Worm (Caenorhabditis elegans) whole organism, L3 larva: ENCODE results near the gene AH9.4.

Source experiments
- R02D3.7 ChIP-seq: fragments of 150-350 bp; optimal IDR thresholded peaks from 2 replicates; lab custom pipeline; 2014; ENCODE audit warnings: missing biosample characterization, missing genetic modification characterization
- aly-2 ChIP-seq: fragments of 150-350 bp; optimal IDR thresholded peaks from 2 replicates; lab custom pipeline; 2014; ENCODE audit warnings: missing biosample characterization, missing genetic modification characterization
- ama-1 ChIP-seq: fragments of 150-350 bp; optimal IDR thresholded peaks from 2 replicates; lab custom pipeline; 2018
- ceh-28 ChIP-seq: fragments of 150-350 bp; optimal IDR thresholded peaks from 2 replicates; lab custom pipeline; 2014; ENCODE audit warnings: missing biosample characterization, missing genetic modification reagents, missing genetic modification characterization
- ceh-82 ChIP-seq: fragments of 150-350 bp; optimal IDR thresholded peaks from 2 replicates; lab custom pipeline; 2014; ENCODE audit warnings: missing biosample characterization, missing genetic modification characterization
- ceh-9 ChIP-seq: sonication (generic microtip); optimal IDR thresholded peaks from 2 replicates; lab custom pipeline; 2018; ENCODE audit warnings: missing biosample characterization, missing genetic modification characterization
- egl-5 ChIP-seq: fragments of 150-350 bp; optimal IDR thresholded peaks from 2 replicates; lab custom pipeline; 2017; ENCODE audit warnings: missing biosample characterization, missing genetic modification reagents, missing genetic modification characterization, inconsistent platforms
- elt-1 ChIP-seq: fragments of 150-350 bp; optimal IDR thresholded peaks from 2 replicates; lab custom pipeline; 2014; ENCODE audit warnings: missing biosample characterization, missing genetic modification characterization
- elt-2 ChIP-seq: sonication (generic microtip); optimal IDR thresholded peaks from 2 replicates; lab custom pipeline; 2016; ENCODE audit warnings: missing genetic modification reagents, mild to moderate bottlenecking, missing genetic modification characterization, missing compliant biosample characterization
- elt-3 ChIP-seq, 3 experiments: fragments of 150-350 bp in 1 of 3; sonication (generic microtip) in 2 of 3; optimal IDR thresholded peaks; 2 replicates in 2 of 3; 4 replicates in 1 of 3; lab custom pipeline; 2014 to 2017; ENCODE audit warnings: missing biosample characterization in 3 of 3, missing genetic modification characterization in 3 of 3
- eor-1 ChIP-seq, 2 experiments: fragments of 150-350 bp; optimal IDR thresholded peaks; 2 replicates each; lab custom pipeline; 2014 to 2018; ENCODE audit warnings: missing biosample characterization in 2 of 2, missing genetic modification characterization in 2 of 2
- fkh-10 ChIP-seq: sonication (generic microtip); optimal IDR thresholded peaks from 2 replicates; lab custom pipeline; 2017; ENCODE audit warnings: missing biosample characterization, missing genetic modification reagents, missing genetic modification characterization
- fos-1 ChIP-seq: fragments of 150-350 bp; optimal IDR thresholded peaks from 2 replicates; lab custom pipeline; 2014; ENCODE audit warnings: missing biosample characterization, missing genetic modification characterization
- jun-1 ChIP-seq: fragments of 150-350 bp; optimal IDR thresholded peaks from 2 replicates; lab custom pipeline; 2014; ENCODE audit warnings: missing biosample characterization, missing genetic modification reagents, missing genetic modification characterization
- lin-15B ChIP-seq: fragments of 150-350 bp; optimal IDR thresholded peaks from 2 replicates; lab custom pipeline; 2014; ENCODE audit warnings: missing biosample characterization, missing genetic modification characterization
- lin-39 ChIP-seq: fragments of 150-350 bp; optimal IDR thresholded peaks from 2 replicates; lab custom pipeline; 2018; ENCODE audit warnings: missing biosample characterization, missing genetic modification reagents, missing genetic modification characterization
- mdl-1 ChIP-seq: fragments of 150-350 bp; optimal IDR thresholded peaks from 2 replicates; lab custom pipeline; 2014; ENCODE audit warnings: missing biosample characterization, missing genetic modification characterization
- nfya-1 ChIP-seq: sonication (generic microtip); optimal IDR thresholded peaks from 2 replicates; lab custom pipeline; 2017; ENCODE audit warnings: missing genetic modification characterization, mild to moderate bottlenecking, missing compliant biosample characterization, antibody characterized with exemption, moderate library complexity; ENCODE audit not compliant: insufficient read depth
- nhr-11 ChIP-seq: fragments of 150-350 bp; optimal IDR thresholded peaks from 2 replicates; lab custom pipeline; 2014; ENCODE audit warnings: missing biosample characterization, missing genetic modification characterization
- nhr-12 ChIP-seq: fragments of 150-350 bp; optimal IDR thresholded peaks from 2 replicates; lab custom pipeline; 2014; ENCODE audit warnings: missing biosample characterization, missing genetic modification characterization
- nhr-23 ChIP-seq: fragments of 150-350 bp; optimal IDR thresholded peaks from 2 replicates; lab custom pipeline; 2014; ENCODE audit warnings: missing biosample characterization, missing genetic modification reagents, missing genetic modification characterization
- nhr-237 ChIP-seq: fragments of 150-350 bp; optimal IDR thresholded peaks from 2 replicates; lab custom pipeline; 2014; ENCODE audit warnings: missing biosample characterization, missing genetic modification characterization
- nhr-25 ChIP-seq: sonication (generic microtip); optimal IDR thresholded peaks from 2 replicates; lab custom pipeline; 2017; ENCODE audit warnings: missing biosample characterization, missing genetic modification characterization
- nhr-28 ChIP-seq: fragments of 150-350 bp; optimal IDR thresholded peaks from 2 replicates; lab custom pipeline; 2014; ENCODE audit warnings: missing biosample characterization, missing genetic modification characterization
- nhr-43 ChIP-seq: sonication (generic microtip); optimal IDR thresholded peaks from 2 replicates; lab custom pipeline; 2016; ENCODE audit warnings: mild to moderate bottlenecking, missing genetic modification characterization, missing compliant biosample characterization; ENCODE audit not compliant: poor library complexity, severe bottlenecking
- nhr-67 ChIP-seq: fragments of 150-350 bp; optimal IDR thresholded peaks from 2 replicates; lab custom pipeline; 2014; ENCODE audit warnings: missing biosample characterization, missing genetic modification characterization
- nhr-76 ChIP-seq: fragments of 150-350 bp; sonication (generic microtip); optimal IDR thresholded peaks from 5 replicates; lab custom pipeline; 2014; ENCODE audit warnings: missing biosample characterization, missing genetic modification characterization
- nhr-77 ChIP-seq: fragments of 150-350 bp; optimal IDR thresholded peaks from 2 replicates; lab custom pipeline; 2014; ENCODE audit warnings: missing biosample characterization, missing genetic modification characterization
- pha-4 ChIP-seq: fragments of 150-350 bp; optimal IDR thresholded peaks from 2 replicates; lab custom pipeline; 2014; ENCODE audit warnings: missing biosample characterization, missing genetic modification reagents, missing genetic modification characterization
- pqm-1 ChIP-seq: fragments of 150-350 bp; optimal IDR thresholded peaks from 2 replicates; lab custom pipeline; 2017; ENCODE audit warnings: missing biosample characterization, missing genetic modification characterization, inconsistent platforms
- skn-1 ChIP-seq: fragments of 150-350 bp; optimal IDR thresholded peaks from 2 replicates; lab custom pipeline; 2014; ENCODE audit warnings: missing biosample characterization, missing genetic modification characterization
- snpc-4 ChIP-seq: fragments of 150-350 bp; optimal IDR thresholded peaks from 2 replicates; lab custom pipeline; 2014; ENCODE audit warnings: missing biosample characterization, missing genetic modification characterization
- tbx-2 ChIP-seq: sonication (generic microtip); optimal IDR thresholded peaks from 2 replicates; lab custom pipeline; 2016; ENCODE audit warnings: mild to moderate bottlenecking, missing genetic modification characterization, missing compliant biosample characterization
- unc-39 ChIP-seq: sonication (generic microtip); optimal IDR thresholded peaks from 4 replicates; lab custom pipeline; 2017; ENCODE audit warnings: missing biosample characterization, missing genetic modification characterization
- zag-1 ChIP-seq: fragments of 150-350 bp; optimal IDR thresholded peaks from 2 replicates; lab custom pipeline; 2014; ENCODE audit warnings: missing biosample characterization, missing genetic modification characterization
- ztf-4 ChIP-seq: fragments of 150-350 bp; optimal IDR thresholded peaks from 2 replicates; lab custom pipeline; 2014; ENCODE audit warnings: missing biosample characterization, missing genetic modification characterization

Gene AH9.4

ce11 chrX:2271429-2271828, 2.7 kb downstream of the AH9.4 start:
- TF ChIP-seq fkh-10 = peak; percentile 75
- no peak for TF ChIP-seq ceh-9 (tag; lab: Kevin White, UChicago)

ce11 chrX:2267956-2268355, 6.2 kb downstream of the AH9.4 start, which contains the start of gene AH9.6:
AH9.6 (minus strand) TSS chrX:2268138.
- peak; percentile 14 for TF ChIP-seq nfya-1
- TF ChIP-seq lin-39 = no peak

ce11 chrX:2266777-2267176, 7.4 kb downstream of the AH9.4 start:
- TF ChIP-seq ceh-9 (tag; lab: Kevin White, UChicago) (no peak), fos-1 (no peak), fkh-10 (peak; percentile 41)

DNA sequence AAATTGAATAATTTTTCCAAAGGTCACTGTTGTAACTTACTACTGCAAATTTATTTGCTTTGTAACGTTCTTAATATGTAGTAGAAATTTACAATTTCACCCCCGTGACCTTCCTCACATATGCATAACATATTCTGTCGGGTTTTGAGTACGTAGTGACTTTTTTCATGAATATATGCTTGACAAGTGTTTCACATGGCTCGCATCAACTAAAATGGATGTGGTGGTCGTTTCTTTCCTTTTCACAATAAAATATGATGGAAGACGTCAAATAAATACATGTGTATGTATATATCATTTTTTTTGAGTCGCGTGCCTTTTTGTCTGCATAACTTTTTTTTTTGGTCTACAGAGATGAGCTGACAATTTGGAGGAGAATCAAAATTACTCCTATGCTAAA, 7.8 kb downstream of the AH9.4 start:
- no peak for TF ChIP-seq mdl-1 (tag; lab: Kevin White, UChicago)
- TF ChIP-seq nhr-237 (tag; lab: Kevin White, UChicago) = no peak
- no peak for TF ChIP-seq unc-39 (tag; lab: Kevin White, UChicago)
- no peak for TF ChIP-seq nhr-25 (tag; lab: Kevin White, UChicago)
- TF ChIP-seq skn-1 (tag; lab: Kevin White, UChicago) = no peak
- TF ChIP-seq fos-1 = no peak
- TF ChIP-seq nhr-67 (tag; lab: Kevin White, UChicago) = no peak
- no peak for TF ChIP-seq snpc-4 (tag; lab: Kevin White, UChicago)
- TF ChIP-seq ceh-28 (tag; lab: Kevin White, UChicago) = no peak
- no peak for TF ChIP-seq elt-3 (tag; optimal IDR thresholded peaks at IDR 0.05; lab: Kevin White, UChicago)
- TF ChIP-seq nhr-43 = no peak
- TF ChIP-seq eor-1 (tag; optimal IDR thresholded peaks at IDR 0.05; lab: Kevin White, UChicago) = no peak
- TF ChIP-seq ceh-9 (tag; lab: Kevin White, UChicago) = no peak
- TF ChIP-seq nhr-28 = no peak

DNA sequence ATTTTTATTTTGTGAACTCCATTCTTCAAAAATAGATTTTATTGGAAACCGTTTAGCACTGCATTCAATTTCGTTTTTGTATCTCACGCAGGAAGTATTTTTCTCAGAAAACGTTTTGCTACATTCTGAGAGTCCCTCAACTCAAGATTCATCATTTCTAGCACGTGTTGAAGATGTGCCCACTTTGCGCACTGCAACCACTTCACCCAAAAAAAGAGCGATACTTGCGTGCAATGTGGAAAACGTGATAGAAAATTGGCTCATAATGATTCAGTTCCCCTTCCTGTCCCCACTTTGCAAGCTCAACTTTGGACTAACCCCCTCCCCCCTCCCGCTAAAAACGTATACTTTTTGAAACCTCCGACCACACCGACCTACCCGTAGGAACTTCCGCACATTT, 9.1 kb downstream of the AH9.4 start:
- no peak for TF ChIP-seq aly-2 (tag; lab: Kevin White, UChicago)
- no peak for TF ChIP-seq lin-15B
- TF ChIP-seq fkh-10 = peak; percentile 48
- TF ChIP-seq snpc-4 (tag; lab: Kevin White, UChicago) = no peak
- TF ChIP-seq tbx-2 (tag; lab: Kevin White, UChicago) = no peak

- no peak for TF ChIP-seq nhr-67 (tag; lab: Kevin White, UChicago)
- no peak for TF ChIP-seq lin-15B
- no peak for TF ChIP-seq ama-1
- TF ChIP-seq egl-5 (tag; lab: Kevin White, UChicago) = no peak
- no peak for TF ChIP-seq elt-1
- TF ChIP-seq fkh-10 = no peak
- TF ChIP-seq nhr-25 (tag; lab: Kevin White, UChicago) = no peak
- TF ChIP-seq elt-2 (tag; lab: Kevin White, UChicago) = peak; percentile 48
- peak; percentile 49 for TF ChIP-seq pqm-1
- peak; percentile 57 for TF ChIP-seq pha-4
- no peak for TF ChIP-seq mdl-1 (tag; lab: Kevin White, UChicago)
These were observed 11.7 kb downstream of the AH9.4 start for ce11 chrX:2262420-2262819.

ce11 chrX:2261003-2261402, 13.1 kb downstream of the AH9.4 start, which contains the start of gene AH9.3:
AH9.3 (minus strand) TSS chrX:2261103.
- TF ChIP-seq nhr-12 (tag; lab: Kevin White, UChicago) (no peak), ztf-4 (tag; lab: Kevin White, UChicago) (no peak), R02D3.7 (no peak), ceh-82 (tag; lab: Kevin White, UChicago) (no peak), nhr-67 (tag; lab: Kevin White, UChicago) (no peak), fos-1 (no peak), mdl-1 (tag; lab: Kevin White, UChicago) (no peak)

ce11 chrX:2258404-2258803, 15.7 kb downstream of the AH9.4 start:
- TF ChIP-seq nhr-25 (tag; lab: Kevin White, UChicago) (no peak), tbx-2 (tag; lab: Kevin White, UChicago) (no peak), nhr-11 (tag; lab: Kevin White, UChicago) (no peak), elt-3 (tag; optimal IDR thresholded peaks at IDR 0.05; lab: Kevin White, UChicago) (no peak), ceh-9 (tag; lab: Kevin White, UChicago) (no peak), ceh-28 (tag; lab: Kevin White, UChicago) (no peak), zag-1 (tag; lab: Kevin White, UChicago) (no peak), ztf-4 (tag; lab: Kevin White, UChicago) (no peak), eor-1 (tag; optimal IDR thresholded peaks at IDR 0.05; lab: Kevin White, UChicago) (no peak), nhr-43 (no peak), mdl-1 (tag; lab: Kevin White, UChicago) (no peak), elt-1 (no peak), aly-2 (tag; lab: Kevin White, UChicago) (no peak), jun-1 (peak; percentile 48), egl-5 (tag; lab: Kevin White, UChicago) (no peak), skn-1 (tag; lab: Kevin White, UChicago) (no peak), elt-2 (tag; lab: Kevin White, UChicago) (peak; percentile 10), pha-4 (peak; percentile 0), ceh-82 (tag; lab: Kevin White, UChicago) (no peak), nhr-23 (tag; lab: Kevin White, UChicago) (no peak), nhr-67 (tag; lab: Kevin White, UChicago) (no peak), nhr-237 (tag; lab: Kevin White, UChicago) (no peak), nhr-28 (no peak), nfya-1 (no peak), nhr-77 (tag; lab: Kevin White, UChicago) (no peak), pqm-1 (peak; percentile 11), nhr-76 (no peak)
